Worm (Caenorhabditis elegans) whole organism, young adult: ENCODE results near the gene K08H10.10.
"Not testable (repeated sequence)": the region's sequence is repeated elsewhere in the genome, so short reads cannot be mapped to it uniquely, and the experiment has no call there.

Experiments
- C06A6.2 ChIP-seq: fragments of 200-800 bp; sonication (Bioruptor generic); conservative IDR thresholded peaks from 2 replicates; pipeline ENCODE4 v1.3.6; 2022; ENCODE audit warnings: missing genetic modification characterization, missing compliant biosample characterization
- C17E4.6 ChIP-seq: fragments of 200-800 bp; sonication (Bioruptor generic); IDR thresholded peaks from 2 replicates; pipeline ENCODE4 v1.3.6; 2022; ENCODE audit warnings: missing genetic modification reagents, missing genetic modification characterization, missing compliant biosample characterization
- D2030.7 ChIP-seq: fragments of 200-800 bp; sonication (Bioruptor generic); IDR thresholded peaks from 2 replicates; pipeline ENCODE4 v1.3.6; 2022; ENCODE audit warnings: missing genetic modification reagents, missing genetic modification characterization, missing compliant biosample characterization
- F33H1.4 ChIP-seq: fragments of 200-800 bp; sonication (Bioruptor generic); IDR thresholded peaks from 2 replicates; pipeline ENCODE4 v1.3.6; 2022; ENCODE audit warnings: missing genetic modification reagents, missing genetic modification characterization, missing compliant biosample characterization
- F37B4.10 ChIP-seq: fragments of 200-800 bp; sonication (Bioruptor generic); IDR thresholded peaks from 2 replicates; pipeline ENCODE4 v1.3.6; 2022; ENCODE audit warnings: missing genetic modification characterization, missing compliant biosample characterization
- K11D2.4 ChIP-seq: fragments of 200-800 bp; sonication (Bioruptor generic); IDR thresholded peaks from 2 replicates; pipeline ENCODE4 v1.3.6; 2022; ENCODE audit warnings: missing genetic modification reagents, missing genetic modification characterization, missing compliant biosample characterization
- Y53G8AR.9 ChIP-seq: fragments of 200-800 bp; sonication (Bioruptor generic); conservative IDR thresholded peaks from 2 replicates; pipeline ENCODE4 v1.3.6; 2022; ENCODE audit warnings: missing genetic modification reagents, missing genetic modification characterization, missing compliant biosample characterization
- Y95B8A.8 ChIP-seq: fragments of 200-800 bp; sonication (Bioruptor generic); IDR thresholded peaks from 2 replicates; pipeline ENCODE4 v1.3.6; 2022; ENCODE audit warnings: missing genetic modification reagents, missing genetic modification characterization, missing compliant biosample characterization
- atf-7 ChIP-seq: sonication (generic microtip); optimal IDR thresholded peaks from 2 replicates; lab custom pipeline; 2017; ENCODE audit warnings: mild to moderate bottlenecking, missing genetic modification characterization, missing compliant biosample characterization
- attf-6 ChIP-seq: fragments of 200-800 bp; sonication (Bioruptor generic); IDR thresholded peaks from 2 replicates; pipeline ENCODE4 v1.3.6; 2022; ENCODE audit warnings: missing genetic modification reagents, missing genetic modification characterization, missing compliant biosample characterization
- bed-1 ChIP-seq: fragments of 200-800 bp; sonication (Bioruptor generic); IDR thresholded peaks from 2 replicates; pipeline ENCODE4 v1.3.6; 2022; ENCODE audit warnings: missing genetic modification reagents, missing genetic modification characterization, missing compliant biosample characterization
- cebp-1 ChIP-seq, 2 experiments: fragments of 200-800 bp in 1 of 2; sonication (Bioruptor generic) in 1 of 2; sonication (generic microtip) in 1 of 2; IDR thresholded peaks in 1 of 2; optimal IDR thresholded peaks in 1 of 2; 2 replicates each; pipeline versions ENCODE4 v1.3.6 to Lab custom; 2017 to 2022; ENCODE audit warnings: missing compliant biosample characterization in 2 of 2, missing genetic modification characterization in 2 of 2, mild to moderate bottlenecking in 1 of 2, missing genetic modification reagents in 1 of 2, moderate library complexity in 1 of 2
- ceh-100 ChIP-seq: fragments of 200-800 bp; sonication (Bioruptor generic); IDR thresholded peaks from 2 replicates; pipeline ENCODE4 v1.3.6; 2022; ENCODE audit warnings: missing genetic modification reagents, missing genetic modification characterization, missing compliant biosample characterization
- ceh-91 ChIP-seq: fragments of 200-800 bp; sonication (Bioruptor generic); IDR thresholded peaks from 2 replicates; pipeline ENCODE4 v1.3.6; 2022; ENCODE audit warnings: missing genetic modification reagents, missing genetic modification characterization, missing compliant biosample characterization
- dox-1 ChIP-seq: fragments of 200-800 bp; sonication (Bioruptor generic); IDR thresholded peaks from 2 replicates; pipeline ENCODE4 v1.3.6; 2022; ENCODE audit warnings: missing genetic modification reagents, missing genetic modification characterization, missing compliant biosample characterization
- dpff-1 ChIP-seq: sonication (generic microtip); optimal IDR thresholded peaks from 2 replicates; lab custom pipeline; 2017; ENCODE audit warnings: mild to moderate bottlenecking, missing genetic modification characterization, missing compliant biosample characterization
- egl-44 ChIP-seq: fragments of 200-800 bp; sonication (Bioruptor generic); IDR thresholded peaks from 2 replicates; pipeline ENCODE4 v1.3.6; 2022; ENCODE audit warnings: missing genetic modification reagents, missing genetic modification characterization, missing compliant biosample characterization
- egrh-3 ChIP-seq: fragments of 200-800 bp; sonication (Bioruptor generic); IDR thresholded peaks from 2 replicates; pipeline ENCODE4 v1.3.6; 2022; ENCODE audit warnings: missing genetic modification reagents, missing genetic modification characterization, missing compliant biosample characterization
- ekl-4 ChIP-seq: fragments of 200-800 bp; sonication (Bioruptor generic); IDR thresholded peaks from 2 replicates; pipeline ENCODE4 v1.3.6; 2022; ENCODE audit warnings: missing genetic modification reagents, missing genetic modification characterization, missing compliant biosample characterization
- him-1 ChIP-seq: sonication (generic microtip); optimal IDR thresholded peaks from 2 replicates; lab custom pipeline; 2016; ENCODE audit warnings: missing genotype, missing genetic modification reagents, missing genetic modification characterization, missing compliant biosample characterization
- hlh-12 ChIP-seq: sonication (generic microtip); optimal IDR thresholded peaks from 2 replicates; lab custom pipeline; 2016; ENCODE audit warnings: missing genetic modification characterization, missing compliant biosample characterization
- hmg-1.2 ChIP-seq: fragments of 200-800 bp; sonication (Bioruptor generic); IDR thresholded peaks from 2 replicates; pipeline ENCODE4 v1.3.6; 2022; ENCODE audit warnings: missing genetic modification reagents, missing genetic modification characterization, missing compliant biosample characterization
- hsf-1 ChIP-seq: fragments of 200-800 bp; sonication (Bioruptor generic); IDR thresholded peaks from 2 replicates; pipeline ENCODE4 v1.3.6; 2022; ENCODE audit warnings: missing genetic modification reagents, missing genetic modification characterization, missing compliant biosample characterization
- let-526 ChIP-seq: fragments of 200-800 bp; sonication (Bioruptor generic); IDR thresholded peaks from 2 replicates; pipeline ENCODE4 v1.3.6; 2022; ENCODE audit warnings: missing genetic modification reagents, missing genetic modification characterization, missing compliant biosample characterization
- lir-1 ChIP-seq: fragments of 200-800 bp; sonication (Bioruptor generic); conservative IDR thresholded peaks from 2 replicates; pipeline ENCODE4 v1.3.6; 2022; ENCODE audit warnings: missing genetic modification reagents, missing genetic modification characterization, missing compliant biosample characterization
- lsl-1 ChIP-seq: fragments of 200-800 bp; sonication (Bioruptor generic); optimal IDR thresholded peaks from 2 replicates; lab custom pipeline; 2018; ENCODE audit warnings: mild to moderate bottlenecking, missing genetic modification characterization, moderate library complexity, missing compliant biosample characterization
- madf-10 ChIP-seq: sonication (generic microtip); optimal IDR thresholded peaks from 2 replicates; lab custom pipeline; 2016; ENCODE audit warnings: mild to moderate bottlenecking, missing genetic modification characterization, missing compliant biosample characterization
- madf-3 ChIP-seq: fragments of 200-800 bp; sonication (Bioruptor generic); IDR thresholded peaks from 2 replicates; pipeline ENCODE4 v1.3.6; 2022; ENCODE audit warnings: missing genetic modification reagents, missing genetic modification characterization, missing compliant biosample characterization
- madf-6 ChIP-seq: fragments of 200-800 bp; sonication (Bioruptor generic); IDR thresholded peaks from 2 replicates; pipeline ENCODE4 v1.3.6; 2022; ENCODE audit warnings: missing genetic modification reagents, missing genetic modification characterization, missing compliant biosample characterization
- madf-8 ChIP-seq: fragments of 200-800 bp; sonication (Bioruptor generic); conservative IDR thresholded peaks from 2 replicates; pipeline ENCODE4 v1.3.6; 2022; ENCODE audit warnings: missing genetic modification reagents, missing genetic modification characterization, missing compliant biosample characterization
- mcd-1 ChIP-seq: fragments of 200-800 bp; sonication (Bioruptor generic); IDR thresholded peaks from 2 replicates; pipeline ENCODE4 v1.3.6; 2022; ENCODE audit warnings: missing genetic modification reagents, missing genetic modification characterization, missing compliant biosample characterization
- mel-28 ChIP-seq: sonication (generic microtip); optimal IDR thresholded peaks from 2 replicates; lab custom pipeline; 2016; ENCODE audit warnings: borderline replicate concordance, mild to moderate bottlenecking, missing genetic modification characterization, missing compliant biosample characterization
- nfya-2 ChIP-seq: fragments of 200-800 bp; sonication (Bioruptor generic); IDR thresholded peaks from 2 replicates; pipeline ENCODE4 v1.3.6; 2022; ENCODE audit warnings: missing genetic modification reagents, missing genetic modification characterization, missing compliant biosample characterization
- nfyb-1 ChIP-seq: fragments of 200-800 bp; sonication (Bioruptor generic); IDR thresholded peaks from 2 replicates; pipeline ENCODE4 v1.3.6; 2022; ENCODE audit warnings: missing genetic modification reagents, missing genetic modification characterization, missing compliant biosample characterization
- pbrm-1 ChIP-seq: fragments of 200-800 bp; sonication (Bioruptor generic); IDR thresholded peaks from 2 replicates; pipeline ENCODE4 v1.3.6; 2022; ENCODE audit warnings: missing genetic modification reagents, missing genetic modification characterization, missing compliant biosample characterization
- rcor-1 ChIP-seq: fragments of 200-800 bp; sonication (Bioruptor generic); IDR thresholded peaks from 2 replicates; pipeline ENCODE4 v1.3.6; 2022; ENCODE audit warnings: missing genetic modification reagents, missing genetic modification characterization, missing compliant biosample characterization
- rec-8 ChIP-seq, 2 experiments: sonication (generic microtip); optimal IDR thresholded peaks; 2 replicates each; lab custom pipeline; 2016; ENCODE audit warnings: mild to moderate bottlenecking in 2 of 2, missing genetic modification characterization in 2 of 2, missing genetic modification reagents in 2 of 2, missing genotype in 2 of 2, missing biosample characterization in 1 of 2, missing compliant biosample characterization in 1 of 2, moderate library complexity in 1 of 2
- snpc-1.3 ChIP-seq: sonication (generic microtip); optimal IDR thresholded peaks from 2 replicates; lab custom pipeline; 2017; ENCODE audit warnings: missing genetic modification characterization, mild to moderate bottlenecking, missing compliant biosample characterization, antibody characterized with exemption, moderate library complexity, missing genotype, missing genetic modification reagents; ENCODE audit not compliant: insufficient read depth
- snpc-3.4 ChIP-seq: sonication (generic microtip); optimal IDR thresholded peaks from 2 replicates; lab custom pipeline; 2017; ENCODE audit warnings: missing genetic modification characterization, mild to moderate bottlenecking, missing compliant biosample characterization, antibody characterized with exemption, moderate library complexity, missing genotype, missing genetic modification reagents
- unc-62 ChIP-seq: fragments of 150-350 bp; optimal IDR thresholded peaks from 2 replicates; lab custom pipeline; 2014; ENCODE audit warnings: missing biosample characterization, missing genetic modification reagents, missing genetic modification characterization
- xnd-1 ChIP-seq: sonication (generic microtip); optimal IDR thresholded peaks from 2 replicates; lab custom pipeline; 2016; ENCODE audit warnings: missing genotype, missing genetic modification reagents, missing genetic modification characterization, missing compliant biosample characterization
- ztf-28 ChIP-seq: fragments of 200-800 bp; sonication (Bioruptor generic); IDR thresholded peaks from 2 replicates; pipeline ENCODE4 v1.3.6; 2022; ENCODE audit warnings: missing genetic modification reagents, missing genetic modification characterization, missing compliant biosample characterization

The K08H10.10 gene

DNA sequence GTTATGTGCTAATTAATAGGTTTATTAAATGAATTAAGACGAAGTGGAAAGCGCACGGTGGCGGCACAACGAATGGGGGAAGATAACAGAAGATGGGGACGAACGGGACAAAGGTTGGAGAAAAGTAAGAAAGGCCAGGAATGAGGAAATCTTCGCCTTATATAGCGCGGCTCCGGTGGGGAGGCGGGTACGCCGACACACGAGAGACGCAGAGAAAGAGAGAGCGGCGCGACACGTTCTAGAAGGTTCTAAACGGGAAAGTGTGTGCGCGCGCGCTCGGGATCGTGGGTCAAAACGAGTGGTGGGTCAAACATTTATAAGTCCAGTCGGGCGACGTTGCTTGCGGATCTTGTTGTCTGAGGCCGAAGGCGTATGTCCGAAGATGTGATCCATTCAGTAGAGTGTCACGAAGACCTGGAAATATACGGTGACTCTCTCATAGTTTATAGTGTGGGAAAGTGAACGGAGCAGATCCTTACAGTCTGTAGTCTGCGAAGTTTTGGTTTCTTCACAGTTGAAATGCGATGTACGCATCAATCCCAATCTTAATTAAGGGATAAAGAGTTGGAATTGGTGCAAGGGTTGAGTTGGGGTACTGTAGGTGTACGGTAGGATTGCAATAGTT is 48.4 kb downstream of the K08H10.10 start:
- peak; percentile 23; the same call in 1 of the 2 replicates for TF ChIP-seq attf-6
- 0 out of 2 replicates have a peak, but pooled peaks have one; percentile 58 for TF ChIP-seq bed-1 (GFP tag; lab: Robert Waterston, UW)
- peak; percentile 91 for TF ChIP-seq madf-3 (GFP tag; lab: Robert Waterston, UW)
- TF ChIP-seq F37B4.10 (GFP tag; lab: Robert Waterston, UW), result 0 out of 2 replicates have a peak, but pooled peaks have one; percentile 63
- TF ChIP-seq Y53G8AR.9 (GFP tag; lab: Robert Waterston, UW), result peak; percentile 57; the same call in 1 of the 2 replicates
- TF ChIP-seq mcd-1 (GFP tag; lab: Robert Waterston, UW), result peak; percentile 75
- TF ChIP-seq Y95B8A.8, result peak; percentile 60; the same call in 1 of the 2 replicates
- peak; percentile 76; the same call in 1 of the 2 replicates for TF ChIP-seq dox-1 (GFP tag; lab: Robert Waterston, UW)
- peak; percentile 49; the same call in 1 of the 2 replicates for TF ChIP-seq let-526 (GFP tag; lab: Robert Waterston, UW)
- peak; percentile 66; the same call in 1 of the 2 replicates for TF ChIP-seq ekl-4 (GFP tag; lab: Robert Waterston, UW)
- peak; percentile 63; the same call in 1 of the 2 replicates for TF ChIP-seq egl-44 (GFP tag; lab: Robert Waterston, UW)
- peak; percentile 57 for TF ChIP-seq xnd-1 (tag; lab: Kevin White, UChicago)
- peak; percentile 44; the same call in 1 of the 2 replicates for TF ChIP-seq C06A6.2 (GFP tag; lab: Robert Waterston, UW)
- TF ChIP-seq C17E4.6 (GFP tag; lab: Robert Waterston, UW), result peak; percentile 78
- peak; percentile 70 for TF ChIP-seq D2030.7 (GFP tag; lab: Robert Waterston, UW)
- peak; percentile 46; the same call in 1 of the 2 replicates for TF ChIP-seq cebp-1 (GFP tag; IDR thresholded peaks at IDR 0.05; lab: Robert Waterston, UW)
- TF ChIP-seq cebp-1 (tag; optimal IDR thresholded peaks at IDR 0.05; lab: Kevin White, UChicago), result not testable (repeated sequence)
- peak; percentile 60; the same call in 1 of the 2 replicates for TF ChIP-seq egrh-3 (GFP tag; lab: Robert Waterston, UW)
- TF ChIP-seq madf-8 (GFP tag; lab: Robert Waterston, UW), result peak; percentile 90
- peak; percentile 84 for TF ChIP-seq K11D2.4 (GFP tag; lab: Robert Waterston, UW)
- peak; percentile 57; the same call in 1 of the 2 replicates for TF ChIP-seq pbrm-1 (GFP tag; lab: Robert Waterston, UW)
- peak; percentile 99 for TF ChIP-seq hsf-1 (GFP tag; lab: Robert Waterston, UW)
- peak; percentile 51 for TF ChIP-seq F33H1.4 (GFP tag; lab: Robert Waterston, UW)
- peak; percentile 79 for TF ChIP-seq hmg-1.2 (GFP tag; lab: Robert Waterston, UW)
- TF ChIP-seq rcor-1 (GFP tag; lab: Robert Waterston, UW), result peak; percentile 56; the same call in 1 of the 2 replicates
- TF ChIP-seq nfyb-1 (GFP tag; lab: Robert Waterston, UW), result 0 out of 2 replicates have a peak, but pooled peaks have one; percentile 59
- peak; percentile 13; the same call in 1 of the 2 replicates for TF ChIP-seq ceh-100 (GFP tag; lab: Robert Waterston, UW)
- peak; percentile 43 for TF ChIP-seq ceh-91 (GFP tag; lab: Robert Waterston, UW)
- 0 out of 2 replicates have a peak, but pooled peaks have one; percentile 30 for TF ChIP-seq ztf-28 (GFP tag; lab: Robert Waterston, UW)
- peak; percentile 94 for TF ChIP-seq madf-6

DNA sequence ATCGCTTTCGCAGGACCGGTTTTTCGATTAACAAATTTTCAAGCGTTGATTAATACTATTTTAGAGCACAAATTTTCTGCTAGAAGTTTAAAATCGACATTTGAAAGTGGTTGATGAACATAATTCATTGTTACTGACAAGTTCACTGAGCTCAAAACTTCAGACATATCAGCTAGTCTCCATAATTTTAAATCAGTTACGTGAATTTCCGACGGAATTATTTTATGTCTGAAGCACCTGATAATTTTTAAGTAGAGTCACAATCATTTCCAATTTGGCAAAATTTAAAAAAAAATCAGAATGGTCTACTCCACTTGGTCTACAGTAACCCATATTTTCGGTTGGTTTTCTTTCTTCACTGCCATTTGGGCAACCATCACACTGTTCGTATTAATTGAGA is 51.0 kb downstream of the K08H10.10 start, which contains the start of gene str-118:
Gene str-118, plus strand, starts transcription at position 301 of the 400 bp plus-strand sequence.
- TF ChIP-seq hlh-12 (tag; lab: Kevin White, UChicago) (no peak), madf-10 (tag; lab: Kevin White, UChicago) (no peak), ceh-91 (GFP tag; lab: Robert Waterston, UW) (no peak), dpff-1 (tag; lab: Kevin White, UChicago) (no peak), ekl-4 (GFP tag; lab: Robert Waterston, UW) (no peak), snpc-1.3 (tag; lab: Kevin White, UChicago) (no peak), F37B4.10 (GFP tag; lab: Robert Waterston, UW) (no peak), lir-1 (GFP tag; lab: Robert Waterston, UW) (no peak), nfya-2 (no peak), snpc-3.4 (no peak), unc-62 (GFP tag; lab: Kevin White, UChicago) (no peak), atf-7 (tag; lab: Kevin White, UChicago) (no peak), rec-8 (tag; optimal IDR thresholded peaks at IDR 0.05; lab: Kevin White, UChicago) (no peak), lsl-1 (GFP tag; lab: Kevin White, UChicago) (no peak), K11D2.4 (GFP tag; lab: Robert Waterston, UW) (no peak), mel-28 (tag; lab: Kevin White, UChicago) (no peak), him-1 (no peak)
- TF ChIP-seq, all 124 proteins: peak for 0
